Fruit fly (Drosophila melanogaster) whole organism, embryonic: ENCODE measurements around the gene CG45490.

Source experiments
- Atf3 ChIP-seq: fragments of 200-800 bp; sonication (Bioruptor generic); optimal IDR thresholded peaks from 3 replicates; lab custom pipeline; 2016; ENCODE audit warnings: missing biosample characterization, missing genetic modification characterization
- BEAF-32 ChIP-seq: fragments of 200-800 bp; sonication (Bioruptor generic); optimal IDR thresholded peaks from 3 replicates; lab custom pipeline; 2017; ENCODE audit warnings: missing biosample characterization, missing genetic modification characterization, mild to moderate bottlenecking, moderate library complexity, missing genetic modification reagents
- CG11093 ChIP-seq: fragments of 200-800 bp; sonication (Bioruptor generic); IDR thresholded peaks from 3 replicates; pipeline ENCODE4 v1.3.6; 2022; ENCODE audit warnings: missing biosample characterization, missing genetic modification characterization
- CG11456 ChIP-seq: fragments of 200-800 bp; sonication (Bioruptor generic); IDR thresholded peaks from 3 replicates; pipeline ENCODE4 v1.3.6; 2022; ENCODE audit warnings: missing biosample characterization, missing genetic modification characterization
- CG11723 ChIP-seq: fragments of 200-800 bp; sonication (Bioruptor generic); optimal IDR thresholded peaks from 2 replicates; lab custom pipeline; 2017; ENCODE audit warnings: missing biosample characterization, mild to moderate bottlenecking, missing genetic modification characterization
- CG12391 ChIP-seq: fragments of 200-800 bp; sonication (Bioruptor generic); optimal IDR thresholded peaks from 3 replicates; lab custom pipeline; 2018; ENCODE audit warnings: missing biosample characterization, mild to moderate bottlenecking, missing genetic modification characterization, moderate library complexity
- CG13775 ChIP-seq: fragments of 200-800 bp; sonication (Bioruptor generic); optimal IDR thresholded peaks from 3 replicates; lab custom pipeline; 2017; ENCODE audit warnings: missing biosample characterization, mild to moderate bottlenecking, missing genetic modification characterization
- CG15514 ChIP-seq: fragments of 200-800 bp; sonication (Bioruptor generic); optimal IDR thresholded peaks from 3 replicates; lab custom pipeline; 2017; ENCODE audit warnings: missing biosample characterization, missing genetic modification characterization, mild to moderate bottlenecking, moderate library complexity, missing genetic modification reagents
- CG15601 ChIP-seq: fragments of 200-800 bp; sonication (Bioruptor generic); optimal IDR thresholded peaks from 3 replicates; lab custom pipeline; 2019; ENCODE audit warnings: missing biosample characterization, mild to moderate bottlenecking, missing genetic modification characterization, moderate library complexity
- CG18011 ChIP-seq: fragments of 200-800 bp; sonication (Bioruptor generic); optimal IDR thresholded peaks from 2 replicates; lab custom pipeline; 2017; ENCODE audit warnings: missing biosample characterization, missing genetic modification characterization, mild to moderate bottlenecking, moderate library complexity, missing genotype
- CG18262 ChIP-seq: fragments of 200-800 bp; optimal IDR thresholded peaks from 3 replicates; lab custom pipeline; 2019; ENCODE audit warnings: missing biosample characterization, mild to moderate bottlenecking, missing genetic modification characterization, moderate library complexity
- CG18599 ChIP-seq: fragments of 200-800 bp; sonication (Bioruptor generic); optimal IDR thresholded peaks from 3 replicates; lab custom pipeline; 2017; ENCODE audit warnings: missing biosample characterization, missing genetic modification characterization, mild to moderate bottlenecking, moderate library complexity, missing genetic modification reagents
- CG3281 ChIP-seq: fragments of 200-800 bp; sonication (Bioruptor generic); optimal IDR thresholded peaks from 3 replicates; lab custom pipeline; 2017; ENCODE audit warnings: missing biosample characterization, mild to moderate bottlenecking, missing genetic modification characterization
- CG4730 ChIP-seq: fragments of 200-800 bp; sonication (Bioruptor generic); IDR thresholded peaks from 2 replicates; pipeline ENCODE4 v1.3.6; 2022; ENCODE audit warnings: missing biosample characterization, missing genetic modification characterization
- CG8765 ChIP-seq: fragments of 200-800 bp; sonication (Bioruptor generic); IDR thresholded peaks from 2 replicates; pipeline ENCODE4 v1.3.6; 2022; ENCODE audit warnings: missing biosample characterization, missing genetic modification characterization
- CG9437 ChIP-seq: fragments of 200-800 bp; sonication (Bioruptor generic); optimal IDR thresholded peaks from 2 replicates; lab custom pipeline; 2018; ENCODE audit warnings: missing biosample characterization, mild to moderate bottlenecking, missing genetic modification characterization
- CG9797 ChIP-seq: fragments of 200-800 bp; sonication (Bioruptor generic); optimal IDR thresholded peaks from 3 replicates; lab custom pipeline; 2018; ENCODE audit warnings: missing biosample characterization, mild to moderate bottlenecking, missing genetic modification characterization
- CTCF ChIP-seq: fragments of 200-800 bp; sonication (Bioruptor generic); optimal IDR thresholded peaks from 2 replicates; lab custom pipeline; 2017; ENCODE audit warnings: missing biosample characterization, mild to moderate bottlenecking, missing genetic modification characterization, moderate library complexity
- H2.0 ChIP-seq: fragments of 200-800 bp; sonication (Bioruptor generic); IDR thresholded peaks from 2 replicates; pipeline ENCODE4 v1.3.6; 2022; ENCODE audit warnings: missing biosample characterization, missing genetic modification characterization
- HLH54F ChIP-seq: fragments of 200-800 bp; sonication (Bioruptor generic); optimal IDR thresholded peaks from 3 replicates; lab custom pipeline; 2016; ENCODE audit warnings: missing biosample characterization, missing genetic modification characterization
- Hr51 ChIP-seq, 2 experiments: fragments of 200-800 bp; sonication (Bioruptor generic); optimal IDR thresholded peaks; 2 replicates in 1 of 2; 3 replicates in 1 of 2; lab custom pipeline; 2016 to 2018; ENCODE audit warnings: missing biosample characterization in 2 of 2, missing genetic modification characterization in 2 of 2, mild to moderate bottlenecking in 1 of 2, moderate library complexity in 1 of 2
- Jarid2 ChIP-seq: fragments of 200-800 bp; sonication (Bioruptor generic); optimal IDR thresholded peaks from 3 replicates; lab custom pipeline; 2017; ENCODE audit warnings: mild to moderate bottlenecking, missing biosample characterization, missing genetic modification reagents, missing genetic modification characterization
- Med ChIP-seq: fragments of 200-800 bp; sonication (Bioruptor generic); peaks from one replicate; lab custom pipeline; 2016; ENCODE audit warnings: missing biosample characterization, missing genetic modification characterization, mild to moderate bottlenecking, inconsistent platforms, moderate library complexity
- Meics ChIP-seq: fragments of 200-800 bp; sonication (Bioruptor generic); optimal IDR thresholded peaks from 2 replicates; lab custom pipeline; 2017; ENCODE audit warnings: missing biosample characterization, mild to moderate bottlenecking, missing genetic modification characterization
- Mrtf ChIP-seq: fragments of 200-800 bp; sonication (Bioruptor generic); IDR thresholded peaks from 3 replicates; pipeline ENCODE4 v1.3.6; 2022; ENCODE audit warnings: missing biosample characterization, missing genetic modification characterization
- Neu2 ChIP-seq: fragments of 200-800 bp; sonication (Bioruptor generic); optimal IDR thresholded peaks from 3 replicates; lab custom pipeline; 2016; ENCODE audit warnings: missing biosample characterization, missing genetic modification characterization, borderline replicate concordance
- Nf-YC ChIP-seq: fragments of 200-800 bp; optimal IDR thresholded peaks from 3 replicates; lab custom pipeline; 2019; ENCODE audit warnings: missing biosample characterization, mild to moderate bottlenecking, missing genetic modification characterization, moderate library complexity
- Scr ChIP-seq: fragments of 200-800 bp; sonication (Bioruptor generic); IDR thresholded peaks from 2 replicates; pipeline ENCODE4 v1.3.6; 2022; ENCODE audit warnings: missing biosample characterization, missing genetic modification characterization; ENCODE audit not compliant: partially characterized antibody
- Sry-δ ChIP-seq: fragments of 200-800 bp; sonication (Bioruptor generic); optimal IDR thresholded peaks from 2 replicates; lab custom pipeline; 2016; ENCODE audit warnings: missing biosample characterization, missing genetic modification characterization
- TFAM ChIP-seq: fragments of 200-800 bp; sonication (Bioruptor generic); optimal IDR thresholded peaks from 2 replicates; lab custom pipeline; 2017; ENCODE audit warnings: missing biosample characterization, missing genetic modification characterization, inconsistent platforms
- Xbp1 ChIP-seq: fragments of 200-800 bp; sonication (Bioruptor generic); optimal IDR thresholded peaks from 3 replicates; lab custom pipeline; 2016; ENCODE audit warnings: missing biosample characterization, mild to moderate bottlenecking, missing genetic modification characterization
- dmrt11E ChIP-seq: fragments of 200-800 bp; sonication (Bioruptor generic); optimal IDR thresholded peaks from 3 replicates; lab custom pipeline; 2018; ENCODE audit warnings: missing biosample characterization, mild to moderate bottlenecking, missing genetic modification characterization, moderate library complexity
- ewg ChIP-seq: fragments of 200-800 bp; sonication (Bioruptor generic); optimal IDR thresholded peaks from 3 replicates; lab custom pipeline; 2017; ENCODE audit warnings: mild to moderate bottlenecking, missing biosample characterization, missing genetic modification reagents, missing genetic modification characterization
- fd102C ChIP-seq: fragments of 200-800 bp; sonication (Bioruptor generic); optimal IDR thresholded peaks from 2 replicates; lab custom pipeline; 2018; ENCODE audit warnings: missing biosample characterization, mild to moderate bottlenecking, missing genetic modification characterization, moderate library complexity
- fd3F ChIP-seq: fragments of 200-800 bp; sonication (Bioruptor generic); optimal IDR thresholded peaks from 2 replicates; lab custom pipeline; 2018; ENCODE audit warnings: missing biosample characterization, mild to moderate bottlenecking, missing genetic modification characterization, moderate library complexity
- ftz-f1 ChIP-seq: fragments of 200-800 bp; sonication (Bioruptor generic); optimal IDR thresholded peaks from 2 replicates; lab custom pipeline; 2016; ENCODE audit warnings: missing biosample characterization, missing genetic modification characterization
- gce ChIP-seq: fragments of 200-800 bp; sonication (Bioruptor generic); IDR thresholded peaks from 3 replicates; pipeline ENCODE4 v1.3.6; 2022; ENCODE audit warnings: missing biosample characterization, missing genetic modification characterization
- grau ChIP-seq: fragments of 200-800 bp; optimal IDR thresholded peaks from 3 replicates; lab custom pipeline; 2019; ENCODE audit warnings: missing biosample characterization, mild to moderate bottlenecking, missing genetic modification characterization, moderate library complexity
- hbn ChIP-seq: fragments of 200-800 bp; sonication (Bioruptor generic); IDR thresholded peaks from 2 replicates; pipeline ENCODE4 v1.3.6; 2022; ENCODE audit warnings: missing biosample characterization, missing genetic modification characterization; ENCODE audit not compliant: partially characterized antibody
- her ChIP-seq: fragments of 200-800 bp; sonication (Bioruptor generic); optimal IDR thresholded peaks from 2 replicates; lab custom pipeline; 2016; ENCODE audit warnings: missing biosample characterization, missing genetic modification characterization
- kay ChIP-seq: fragments of 200-800 bp; sonication (Bioruptor generic); optimal IDR thresholded peaks from 2 replicates; lab custom pipeline; 2016; ENCODE audit warnings: missing biosample characterization, missing genetic modification characterization
- klu ChIP-seq: fragments of 200-800 bp; sonication (Bioruptor generic); IDR thresholded peaks from 2 replicates; pipeline ENCODE4 v1.3.6; 2022; ENCODE audit warnings: missing biosample characterization, missing genetic modification characterization
- lilli ChIP-seq: fragments of 200-800 bp; sonication (Bioruptor generic); optimal IDR thresholded peaks from 3 replicates; lab custom pipeline; 2016; ENCODE audit warnings: missing biosample characterization, missing genetic modification characterization
- mld ChIP-seq: fragments of 200-800 bp; sonication (Bioruptor generic); IDR thresholded peaks from 3 replicates; pipeline ENCODE4 v1.3.6; 2022; ENCODE audit warnings: missing biosample characterization, missing genetic modification characterization; ENCODE audit not compliant: partially characterized antibody
- rib ChIP-seq: fragments of 200-800 bp; sonication (Bioruptor generic); IDR thresholded peaks from 2 replicates; pipeline ENCODE4 v1.3.6; 2022; ENCODE audit warnings: missing biosample characterization, missing genetic modification characterization
- row ChIP-seq: fragments of 200-800 bp; sonication (Bioruptor generic); IDR thresholded peaks from 3 replicates; pipeline ENCODE4 v1.3.6; 2022; ENCODE audit warnings: missing biosample characterization, missing genetic modification characterization
- sc ChIP-seq, 3 experiments: fragments of >200 bp in 2 of 3; fragments of 200-800 bp in 1 of 3; sonication (Bioruptor generic) in 1 of 3; optimal IDR thresholded peaks; 2 replicates in 2 of 3; 3 replicates in 1 of 3; lab custom pipeline; 2017; ENCODE audit warnings: mild to moderate bottlenecking in 1 of 3, missing biosample characterization in 1 of 3, missing genetic modification characterization in 1 of 3, missing genetic modification reagents in 1 of 3
- schlank ChIP-seq: fragments of 200-800 bp; sonication (Bioruptor generic); optimal IDR thresholded peaks from 2 replicates; lab custom pipeline; 2018; ENCODE audit warnings: missing biosample characterization, mild to moderate bottlenecking, missing genetic modification characterization
- unc-4 ChIP-seq: fragments of 200-800 bp; sonication (Bioruptor generic); IDR thresholded peaks from 2 replicates; pipeline ENCODE4 v1.3.6; 2022; ENCODE audit warnings: missing biosample characterization, missing genetic modification characterization; ENCODE audit not compliant: partially characterized antibody
- wek ChIP-seq: fragments of 200-800 bp; sonication (Bioruptor generic); optimal IDR thresholded peaks from 3 replicates; lab custom pipeline; 2018; ENCODE audit warnings: missing biosample characterization, mild to moderate bottlenecking, missing genetic modification characterization, moderate library complexity

CG45490 gene

DNA sequence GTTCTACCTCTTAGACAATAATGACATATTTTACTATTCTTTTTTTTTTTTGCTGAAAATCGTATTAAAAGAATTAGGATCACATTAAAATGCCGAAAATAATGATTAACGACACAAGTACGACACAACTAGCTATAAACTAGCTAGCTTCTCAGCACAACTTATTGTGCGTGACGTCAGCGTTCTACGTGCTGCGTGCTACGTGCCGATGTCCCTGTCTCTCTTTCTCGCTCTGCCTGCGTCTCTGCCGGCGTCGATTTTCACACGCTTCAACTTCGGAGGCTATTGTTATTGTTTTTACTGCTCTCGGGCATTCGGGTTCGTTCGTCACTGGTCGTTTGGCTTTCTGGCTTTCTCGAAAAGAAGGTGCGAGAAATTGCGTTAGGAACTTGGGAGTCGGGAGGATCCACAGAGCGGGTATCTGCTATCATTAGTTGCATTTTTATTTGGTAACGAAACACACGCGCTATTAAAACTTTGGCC, 36.1 kb downstream of the CG45490 start (continued):
- TF ChIP-seq CG15514 (GFP tag; lab: Kevin White, UChicago): no peak
- no peak for TF ChIP-seq fd3F (GFP tag; lab: Kevin White, UChicago)
- TF ChIP-seq CG18011 (GFP tag; lab: Kevin White, UChicago): no peak
- TF ChIP-seq fd102C (GFP tag; lab: Kevin White, UChicago): no peak
- peak; percentile 60 for TF ChIP-seq row (GFP tag; lab: Robert Waterston, UW)
- peak; percentile 6 for TF ChIP-seq BEAF-32 (GFP tag; lab: Kevin White, UChicago)
- TF ChIP-seq Hr51 (GFP tag; optimal IDR thresholded peaks at IDR 0.05; lab: Kevin White, UChicago): no peak
- peak; percentile 4 for TF ChIP-seq Atf3 (GFP tag; lab: Kevin White, UChicago)
- TF ChIP-seq Sry-δ (GFP tag; lab: Kevin White, UChicago): no peak
- TF ChIP-seq H2.0 (GFP tag; lab: Robert Waterston, UW): no peak
- TF ChIP-seq CG11456 (GFP tag; lab: Robert Waterston, UW): no peak
- no peak for TF ChIP-seq klu (GFP tag; lab: Robert Waterston, UW)
- TF ChIP-seq CG11093: no peak
- no peak for TF ChIP-seq Mrtf (GFP tag; lab: Robert Waterston, UW)
- TF ChIP-seq CG9797: no peak
- TF ChIP-seq ftz-f1 (GFP tag; lab: Kevin White, UChicago): no peak
- no peak for TF ChIP-seq CG8765
- TF ChIP-seq CTCF (GFP tag; lab: Kevin White, UChicago): no peak
- TF ChIP-seq hbn: no peak
- no peak for TF ChIP-seq TFAM (GFP tag; lab: Kevin White, UChicago)
- TF ChIP-seq CG9437: peak; percentile 78
- TF ChIP-seq Xbp1 (GFP tag; lab: Kevin White, UChicago): no peak
- TF ChIP-seq CG12391 (tag; lab: Kevin White, UChicago): no peak
- TF ChIP-seq ewg (GFP tag; lab: Kevin White, UChicago): no peak
- TF ChIP-seq rib (GFP tag; lab: Robert Waterston, UW): no peak
- no peak for TF ChIP-seq CG18262 (tag; lab: Kevin White, UChicago)
- no peak for TF ChIP-seq CG15601
- no peak for TF ChIP-seq CG4730 (GFP tag; lab: Robert Waterston, UW)
- peak; percentile 5 for TF ChIP-seq Nf-YC (tag; lab: Kevin White, UChicago)
- no peak for TF ChIP-seq kay (GFP tag; lab: Kevin White, UChicago)
- 0 out of 2 replicates have a peak, but pooled peaks have one; percentile 19 for TF ChIP-seq unc-4 (GFP tag; lab: Robert Waterston, UW)
- no peak for TF ChIP-seq Jarid2 (GFP tag; lab: Kevin White, UChicago)
- TF ChIP-seq sc (optimal IDR thresholded peaks at IDR 0.05; lab: Kevin White, UChicago): no peak
- TF ChIP-seq sc (GFP tag; optimal IDR thresholded peaks at IDR 0.05; lab: Kevin White, UChicago): no peak
- no peak for TF ChIP-seq CG18599 (GFP tag; lab: Kevin White, UChicago)
- TF ChIP-seq grau (tag; lab: Kevin White, UChicago): peak; percentile 27
- TF ChIP-seq Med (GFP tag; lab: Kevin White, UChicago): peak; percentile 67
- no peak for TF ChIP-seq Neu2 (GFP tag; lab: Kevin White, UChicago)
- TF ChIP-seq Scr: no peak; the same call in 1 of the 2 replicates
- no peak for TF ChIP-seq wek (GFP tag; lab: Kevin White, UChicago)
- no peak for TF ChIP-seq mld (GFP tag; lab: Robert Waterston, UW)
- no peak for TF ChIP-seq her
- TF ChIP-seq dmrt11E (tag; lab: Kevin White, UChicago): no peak
- no peak for TF ChIP-seq CG11723
- peak; percentile 21 for TF ChIP-seq Meics (GFP tag; lab: Kevin White, UChicago)
- TF ChIP-seq gce (GFP tag; lab: Robert Waterston, UW): no peak
- no peak for TF ChIP-seq CG13775
- no peak for TF ChIP-seq CG3281 (GFP tag; lab: Kevin White, UChicago)
- TF ChIP-seq HLH54F: no peak
- TF ChIP-seq schlank (tag; lab: Kevin White, UChicago): no peak
- TF ChIP-seq lilli (GFP tag; lab: Kevin White, UChicago): no peak
